Fruit fly (Drosophila melanogaster) whole organism, embryonic: ENCODE measurements around the gene CG12182.
A peak's percentile ranks its signal among the peaks of the same experiment; 100 is the strongest.

Source experiments
- B-H2 ChIP-seq: fragments of 200-800 bp; sonication (Bioruptor generic); optimal IDR thresholded peaks from 2 replicates; lab custom pipeline; 2018; ENCODE audit warnings: missing biosample characterization, mild to moderate bottlenecking, missing genetic modification characterization
- Blimp-1 ChIP-seq: fragments of 200-800 bp; sonication (Bioruptor generic); optimal IDR thresholded peaks from 3 replicates; lab custom pipeline; 2018; ENCODE audit warnings: missing biosample characterization, missing genetic modification characterization, mild to moderate bottlenecking, moderate library complexity, missing genetic modification reagents
- CG10147 ChIP-seq: fragments of 200-800 bp; sonication (Bioruptor generic); optimal IDR thresholded peaks from 2 replicates; lab custom pipeline; 2019; ENCODE audit warnings: missing biosample characterization, mild to moderate bottlenecking, missing genetic modification characterization, moderate library complexity
- CG12769 ChIP-seq: fragments of 200-800 bp; sonication (Bioruptor generic); optimal IDR thresholded peaks from 2 replicates; lab custom pipeline; 2019; ENCODE audit warnings: missing biosample characterization, mild to moderate bottlenecking, missing genetic modification characterization, moderate library complexity
- CG13894 ChIP-seq: fragments of 200-800 bp; sonication (Bioruptor generic); optimal IDR thresholded peaks from 3 replicates; lab custom pipeline; 2018; ENCODE audit warnings: missing biosample characterization, mild to moderate bottlenecking, missing genetic modification characterization, moderate library complexity
- CG15514 ChIP-seq: fragments of 200-800 bp; sonication (Bioruptor generic); optimal IDR thresholded peaks from 3 replicates; lab custom pipeline; 2017; ENCODE audit warnings: missing biosample characterization, missing genetic modification characterization, mild to moderate bottlenecking, moderate library complexity, missing genetic modification reagents
- CG16779 ChIP-seq: fragments of 200-800 bp; sonication (Bioruptor generic); IDR thresholded peaks from 2 replicates; pipeline ENCODE4 v1.3.6; 2022; ENCODE audit warnings: missing biosample characterization, missing genetic modification characterization
- CG1832 ChIP-seq: fragments of 200-800 bp; sonication (Bioruptor generic); optimal IDR thresholded peaks from 2 replicates; lab custom pipeline; 2017; ENCODE audit warnings: missing biosample characterization, mild to moderate bottlenecking, missing genetic modification characterization, inconsistent platforms
- CG3065 ChIP-seq: fragments of 200-800 bp; sonication (Bioruptor generic); optimal IDR thresholded peaks from 2 replicates; lab custom pipeline; 2016; ENCODE audit warnings: missing biosample characterization, missing genetic modification characterization
- CG31224 ChIP-seq: fragments of 200-800 bp; sonication (Bioruptor generic); IDR thresholded peaks from 2 replicates; pipeline ENCODE4 v1.3.6; 2022; ENCODE audit warnings: missing biosample characterization, missing genetic modification characterization
- CG32532 ChIP-seq: fragments of 200-800 bp; sonication (Bioruptor generic); IDR thresholded peaks from 2 replicates; pipeline ENCODE4 v1.3.6; 2022; ENCODE audit warnings: missing biosample characterization, missing genetic modification characterization
- CG4854 ChIP-seq: fragments of 200-800 bp; sonication (Bioruptor generic); optimal IDR thresholded peaks from 2 replicates; lab custom pipeline; 2016; ENCODE audit warnings: missing biosample characterization, missing genetic modification characterization, inconsistent platforms
- CG6175 ChIP-seq: fragments of 200-800 bp; sonication (Bioruptor generic); IDR thresholded peaks from 3 replicates; pipeline ENCODE4 v1.3.6; 2022; ENCODE audit warnings: missing biosample characterization, missing genetic modification characterization
- CG9609 ChIP-seq: fragments of 200-800 bp; sonication (Bioruptor generic); optimal IDR thresholded peaks from 3 replicates; lab custom pipeline; 2016; ENCODE audit warnings: missing biosample characterization, missing genetic modification characterization
- CrebB ChIP-seq: fragments of 200-800 bp; sonication (Bioruptor generic); optimal IDR thresholded peaks from 3 replicates; lab custom pipeline; 2018; ENCODE audit warnings: missing biosample characterization, mild to moderate bottlenecking, missing genetic modification characterization
- Dip3 ChIP-seq: fragments of 200-800 bp; sonication (Bioruptor generic); optimal IDR thresholded peaks from 3 replicates; lab custom pipeline; 2016; ENCODE audit warnings: missing biosample characterization, missing genetic modification characterization
- Dref ChIP-seq: fragments of 200-800 bp; sonication (Bioruptor generic); IDR thresholded peaks from 2 replicates; pipeline ENCODE4 v1.3.6; 2022; ENCODE audit warnings: missing biosample characterization, missing genetic modification characterization
- E2f1 ChIP-seq: fragments of 200-800 bp; sonication (Bioruptor generic); IDR thresholded peaks from 2 replicates; pipeline ENCODE4 v1.3.6; 2022; ENCODE audit warnings: missing biosample characterization, missing genetic modification characterization
- Elba2 ChIP-seq: fragments of 200-800 bp; sonication (Bioruptor generic); optimal IDR thresholded peaks from 3 replicates; lab custom pipeline; 2016; ENCODE audit warnings: missing biosample characterization, missing genetic modification characterization
- Gug ChIP-seq: fragments of 200-800 bp; sonication (Bioruptor generic); IDR thresholded peaks from 4 replicates; pipeline ENCODE4 v1.3.6; 2022; ENCODE audit warnings: missing biosample characterization, missing genetic modification characterization
- HLHmδ ChIP-seq: fragments of 200-800 bp; sonication (Bioruptor generic); optimal IDR thresholded peaks from 2 replicates; lab custom pipeline; 2018; ENCODE audit warnings: missing biosample characterization, mild to moderate bottlenecking, missing genetic modification characterization, moderate library complexity
- Hr78 ChIP-seq, 2 experiments: fragments of 200-800 bp in 1 of 2; fragments of >200 bp in 1 of 2; sonication (Bioruptor generic) in 1 of 2; optimal IDR thresholded peaks; 2 replicates each; lab custom pipeline; 2017 to 2019; ENCODE audit warnings: missing biosample characterization in 2 of 2, missing genetic modification characterization in 2 of 2, mild to moderate bottlenecking in 1 of 2, moderate library complexity in 1 of 2
- MBD-R2 ChIP-seq: fragments of 200-800 bp; sonication (Bioruptor generic); IDR thresholded peaks from 2 replicates; pipeline ENCODE4 v1.3.6; 2022; ENCODE audit warnings: missing biosample characterization, missing genetic modification characterization
- NfI ChIP-seq: fragments of 200-800 bp; sonication (Bioruptor generic); optimal IDR thresholded peaks from 3 replicates; lab custom pipeline; 2018; ENCODE audit warnings: missing biosample characterization, mild to moderate bottlenecking, missing genetic modification characterization, moderate library complexity
- Pdp1 ChIP-seq, 2 experiments: fragments of 200-800 bp; sonication (Bioruptor generic); optimal IDR thresholded peaks; 3 replicates each; lab custom pipeline; 2016; ENCODE audit warnings: missing biosample characterization in 2 of 2, missing genetic modification characterization in 2 of 2, mild to moderate bottlenecking in 1 of 2, moderate library complexity in 1 of 2
- Ptx1 ChIP-seq: fragments of 200-800 bp; sonication (Bioruptor generic); IDR thresholded peaks from 2 replicates; pipeline ENCODE4 v1.3.6; 2022; ENCODE audit warnings: missing biosample characterization, missing genetic modification characterization
- Stat92E ChIP-seq, 3 experiments: fragments of >200 bp in 2 of 3; fragments of 200-800 bp in 1 of 3; sonication (Bioruptor generic) in 1 of 3; optimal IDR thresholded peaks; 2 replicates each; lab custom pipeline; 2017 to 2019; ENCODE audit warnings: missing biosample characterization in 3 of 3, missing genetic modification characterization in 3 of 3, mild to moderate bottlenecking in 1 of 3, moderate library complexity in 1 of 3
- abd-A ChIP-seq: fragments of 200-800 bp; sonication (Bioruptor generic); optimal IDR thresholded peaks from 3 replicates; lab custom pipeline; 2019; ENCODE audit warnings: missing biosample characterization, mild to moderate bottlenecking, missing genetic modification characterization, moderate library complexity
- chif ChIP-seq, 2 experiments: fragments of 200-800 bp; sonication (Bioruptor generic); optimal IDR thresholded peaks; 3 replicates each; lab custom pipeline; 2016; ENCODE audit warnings: missing biosample characterization in 2 of 2, missing genetic modification characterization in 2 of 2
- chinmo ChIP-seq: fragments of 200-800 bp; sonication (Bioruptor generic); IDR thresholded peaks from 4 replicates; pipeline ENCODE4 v1.3.6; 2022; ENCODE audit warnings: missing biosample characterization, missing genetic modification characterization; ENCODE audit not compliant: partially characterized antibody
- cwo ChIP-seq: fragments of 200-800 bp; sonication (Bioruptor generic); optimal IDR thresholded peaks from 3 replicates; lab custom pipeline; 2017; ENCODE audit warnings: missing biosample characterization, missing genetic modification characterization, mild to moderate bottlenecking, moderate library complexity, missing genetic modification reagents
- dysf ChIP-seq: fragments of 200-800 bp; sonication (Bioruptor generic); IDR thresholded peaks from 3 replicates; pipeline ENCODE4 v1.3.6; 2022; ENCODE audit warnings: missing biosample characterization, missing genetic modification characterization
- klu ChIP-seq: fragments of 200-800 bp; sonication (Bioruptor generic); IDR thresholded peaks from 2 replicates; pipeline ENCODE4 v1.3.6; 2022; ENCODE audit warnings: missing biosample characterization, missing genetic modification characterization
- p53 ChIP-seq: fragments of 200-800 bp; sonication (Bioruptor generic); optimal IDR thresholded peaks from 2 replicates; lab custom pipeline; 2016; ENCODE audit warnings: missing biosample characterization, missing genetic modification characterization
- pnt ChIP-seq: fragments of 200-800 bp; sonication (Bioruptor generic); optimal IDR thresholded peaks from 3 replicates; lab custom pipeline; 2016; ENCODE audit warnings: missing biosample characterization, missing genetic modification characterization
- pros ChIP-seq: fragments of 200-800 bp; sonication (Bioruptor generic); optimal IDR thresholded peaks from 3 replicates; lab custom pipeline; 2019; ENCODE audit warnings: missing biosample characterization, mild to moderate bottlenecking, missing genetic modification characterization, moderate library complexity
- pzg ChIP-seq: fragments of 200-800 bp; sonication (Bioruptor generic); optimal IDR thresholded peaks from 3 replicates; lab custom pipeline; 2018; ENCODE audit warnings: missing biosample characterization, mild to moderate bottlenecking, missing genetic modification characterization, moderate library complexity
- salm ChIP-seq: fragments of 200-800 bp; sonication (Bioruptor generic); optimal IDR thresholded peaks from 2 replicates; lab custom pipeline; 2018; ENCODE audit warnings: missing biosample characterization, mild to moderate bottlenecking, missing genetic modification characterization
- scrt ChIP-seq: fragments of 200-800 bp; sonication (Bioruptor generic); optimal IDR thresholded peaks from 2 replicates; lab custom pipeline; 2018; ENCODE audit warnings: missing biosample characterization, mild to moderate bottlenecking, missing genetic modification characterization, moderate library complexity
- sd ChIP-seq: fragments of 200-800 bp; sonication (Bioruptor generic); optimal IDR thresholded peaks from 3 replicates; lab custom pipeline; 2018; ENCODE audit warnings: missing biosample characterization, mild to moderate bottlenecking, missing genetic modification characterization, moderate library complexity
- sens ChIP-seq: fragments of 200-800 bp; sonication (Bioruptor generic); peaks from one replicate; lab custom pipeline; 2016; ENCODE audit warnings: missing biosample characterization, missing genetic modification characterization
- sisA ChIP-seq: fragments of 200-800 bp; sonication (Bioruptor generic); IDR thresholded peaks from 2 replicates; pipeline ENCODE4 v1.3.6; 2022; ENCODE audit warnings: missing biosample characterization, missing genetic modification characterization
- sqz ChIP-seq: fragments of 200-800 bp; sonication (Bioruptor generic); optimal IDR thresholded peaks from 3 replicates; lab custom pipeline; 2018; ENCODE audit warnings: missing biosample characterization, mild to moderate bottlenecking, missing genetic modification characterization
- stwl ChIP-seq: fragments of 200-800 bp; sonication (Bioruptor generic); optimal IDR thresholded peaks from 3 replicates; lab custom pipeline; 2018; ENCODE audit warnings: missing biosample characterization, mild to moderate bottlenecking, missing genetic modification characterization, moderate library complexity
- ttk ChIP-seq: fragments of 200-800 bp; sonication (Bioruptor generic); IDR thresholded peaks from 2 replicates; pipeline ENCODE4 v2.1.2; 2022; ENCODE audit warnings: missing biosample characterization, missing genetic modification characterization

CG12182 gene

dm6 chr3L:2552116-2552843, 47.1 kb downstream of the CG12182 start (continued):
- TF ChIP-seq CG16779 (GFP tag; lab: Robert Waterston, UW) (no peak), scrt (GFP tag; lab: Kevin White, UChicago) (peak; percentile 47)
- TF ChIP-seq, all 482 proteins: peak for 289

- TF ChIP-seq Elba2 (GFP tag; lab: Kevin White, UChicago) (no peak), CG31224 (no peak), B-H2 (GFP tag; lab: Kevin White, UChicago) (peak; percentile 4), sd (tag; lab: Kevin White, UChicago) (peak; percentile 84), pnt (GFP tag; lab: Kevin White, UChicago) (no peak), chinmo (GFP tag; lab: Robert Waterston, UW) (0 out of 4 replicates have a peak, but pooled peaks have one; percentile 61), CG13894 (tag; lab: Kevin White, UChicago) (peak; percentile 99), sqz (GFP tag; lab: Kevin White, UChicago) (peak; percentile 54), Pdp1 (GFP tag; optimal IDR thresholded peaks at IDR 0.05; lab: Kevin White, UChicago) (peak in 1 of 2 experiments; percentile 51), cwo (GFP tag; lab: Kevin White, UChicago) (peak; percentile 42), CG12769 (tag; lab: Kevin White, UChicago) (peak; percentile 20), CG3065 (GFP tag; lab: Kevin White, UChicago) (no peak), CG10147 (GFP tag; lab: Kevin White, UChicago) (peak; percentile 2), Ptx1 (GFP tag; lab: Robert Waterston, UW) (no peak), MBD-R2 (peak; percentile 14; the same call in 1 of the 2 replicates), abd-A (peak; percentile 82), NfI (no peak), CrebB (tag; lab: Kevin White, UChicago) (no peak)
These were observed 48.2 kb downstream of the CG12182 start for dm6 chr3L:2551137-2551676.

- no peak for TF ChIP-seq E2f1 (GFP tag; lab: Robert Waterston, UW)
- no peak for TF ChIP-seq sd (tag; lab: Kevin White, UChicago)
- no peak for TF ChIP-seq CG4854
- no peak for TF ChIP-seq chif (GFP tag; optimal IDR thresholded peaks at IDR 0.05; lab: Kevin White, UChicago)
- TF ChIP-seq sens (GFP tag; lab: Kevin White, UChicago), result peak; percentile 63
- no peak for TF ChIP-seq CG6175 (GFP tag; lab: Robert Waterston, UW)
- TF ChIP-seq stwl (tag; lab: Kevin White, UChicago), result no peak
- no peak for TF ChIP-seq CG9609 (GFP tag; lab: Kevin White, UChicago)
- TF ChIP-seq Pdp1 (GFP tag; optimal IDR thresholded peaks at IDR 0.05; lab: Kevin White, UChicago), result peak in 1 of 2 experiments; percentile 10
- no peak for TF ChIP-seq Dref (GFP tag; lab: Robert Waterston, UW)
- no peak for TF ChIP-seq Stat92E (GFP tag; optimal IDR thresholded peaks at IDR 0.05; lab: Kevin White, UChicago)
- no peak for TF ChIP-seq CG15514 (GFP tag; lab: Kevin White, UChicago)
- TF ChIP-seq HLHmδ, result no peak
- no peak for TF ChIP-seq Gug (GFP tag; lab: Robert Waterston, UW)
- TF ChIP-seq sisA, result peak; percentile 30; the same call in 1 of the 2 replicates
- TF ChIP-seq pros (GFP tag; lab: Kevin White, UChicago), result no peak
- TF ChIP-seq klu, result no peak
- TF ChIP-seq ttk (GFP tag; lab: Robert Waterston, UW), result no peak
- no peak for TF ChIP-seq salm (tag; lab: Kevin White, UChicago)
- TF ChIP-seq CG3065 (GFP tag; lab: Kevin White, UChicago), result no peak
- no peak for TF ChIP-seq dysf (GFP tag; lab: Robert Waterston, UW)
- no peak for TF ChIP-seq CG32532 (GFP tag; lab: Robert Waterston, UW)
- no peak for TF ChIP-seq Dip3
- TF ChIP-seq p53 (GFP tag; lab: Kevin White, UChicago), result no peak
- no peak for TF ChIP-seq CG1832 (GFP tag; lab: Kevin White, UChicago)
- no peak for TF ChIP-seq Hr78 (GFP tag; optimal IDR thresholded peaks at IDR 0.05; lab: Kevin White, UChicago)
- peak; percentile 55 for TF ChIP-seq Blimp-1 (GFP tag; lab: Kevin White, UChicago)
- no peak for TF ChIP-seq pzg (GFP tag; lab: Kevin White, UChicago)
These were observed 50.4 kb downstream of the CG12182 start for dm6 chr3L:2548932-2549331.
